Fruit fly (Drosophila melanogaster) whole organism, embryonic: Measurements from ENCODE around the gene CG42488.

Experiments used
- CG4360 ChIP-seq: fragments of 200-800 bp; sonication (Bioruptor generic); IDR thresholded peaks from 2 replicates; pipeline ENCODE4 v1.3.6; 2022; ENCODE audit warnings: missing biosample characterization, missing genetic modification characterization
- CG5180 ChIP-seq: fragments of 200-800 bp; sonication (Bioruptor generic); optimal IDR thresholded peaks from 3 replicates; lab custom pipeline; 2017; ENCODE audit warnings: missing biosample characterization, missing genetic modification characterization, mild to moderate bottlenecking, moderate library complexity, missing genetic modification reagents
- CG7271 ChIP-seq: fragments of 200-800 bp; sonication (Bioruptor generic); optimal IDR thresholded peaks from 2 replicates; lab custom pipeline; 2018; ENCODE audit warnings: missing biosample characterization, mild to moderate bottlenecking, missing genetic modification characterization, moderate library complexity
- CG7963 ChIP-seq: fragments of 200-800 bp; sonication (Bioruptor generic); IDR thresholded peaks from 3 replicates; pipeline ENCODE4 v1.3.6; 2022; ENCODE audit warnings: missing biosample characterization, missing genetic modification characterization; ENCODE audit not compliant: partially characterized antibody
- CG9817 ChIP-seq: fragments of 200-800 bp; sonication (Bioruptor generic); optimal IDR thresholded peaks from 2 replicates; lab custom pipeline; 2018; ENCODE audit warnings: missing biosample characterization, mild to moderate bottlenecking, missing genetic modification characterization, moderate library complexity
- Eip74EF ChIP-seq, 2 experiments: fragments of 200-800 bp in 1 of 2; fragments of >200 bp in 1 of 2; sonication (Bioruptor generic) in 1 of 2; optimal IDR thresholded peaks; 2 replicates each; lab custom pipeline; 2017 to 2019; ENCODE audit warnings: missing biosample characterization in 2 of 2, missing genetic modification characterization in 2 of 2, mild to moderate bottlenecking in 1 of 2, moderate library complexity in 1 of 2
- mirr ChIP-seq: fragments of 200-800 bp; sonication (Bioruptor generic); optimal IDR thresholded peaks from 3 replicates; lab custom pipeline; 2018; ENCODE audit warnings: missing biosample characterization, mild to moderate bottlenecking, missing genetic modification characterization

dm6 chr3R:25519465-25520071 is 36.7 kb downstream of the CG42488 start:
- TF ChIP-seq CG9817 (no peak), mirr (no peak), Eip74EF (GFP tag; optimal IDR thresholded peaks at IDR 0.05; lab: Kevin White, UChicago) (no peak), CG7271 (tag; lab: Kevin White, UChicago) (no peak), CG7963 (GFP tag; lab: Robert Waterston, UW) (no peak), CG4360 (GFP tag; lab: Robert Waterston, UW) (peak; percentile 22; the same call in 1 of the 2 replicates), CG5180 (GFP tag; lab: Kevin White, UChicago) (no peak)
